Fruit fly (Drosophila melanogaster) whole organism, prepupa: Measurements from ENCODE around the gene Abl.
A peak's percentile ranks its signal among the peaks of the same experiment; 100 is the strongest.

Experiments
- Blimp-1 ChIP-seq: fragments of 200-800 bp; sonication (Bioruptor generic); optimal IDR thresholded peaks from 3 replicates; lab custom pipeline; 2017; ENCODE audit warnings: missing biosample characterization, missing genetic modification characterization, mild to moderate bottlenecking, moderate library complexity, missing genetic modification reagents
- CG10631 ChIP-seq: fragments of 200-800 bp; sonication (Bioruptor generic); optimal IDR thresholded peaks from 2 replicates; lab custom pipeline; 2016; ENCODE audit warnings: missing biosample characterization, missing genetic modification characterization
- CG10669 ChIP-seq: fragments of 200-800 bp; sonication (Bioruptor generic); optimal IDR thresholded peaks from 3 replicates; lab custom pipeline; 2018; ENCODE audit warnings: missing biosample characterization, mild to moderate bottlenecking, missing genetic modification characterization, moderate library complexity
- CG11294 ChIP-seq: fragments of 200-800 bp; sonication (Bioruptor generic); IDR thresholded peaks from 2 replicates; pipeline ENCODE4 v1.3.6; 2022; ENCODE audit warnings: missing biosample characterization, missing genetic modification characterization
- CG11762 ChIP-seq: fragments of 200-800 bp; sonication (Bioruptor generic); optimal IDR thresholded peaks from 3 replicates; lab custom pipeline; 2016; ENCODE audit warnings: missing biosample characterization, missing genetic modification characterization; ENCODE audit not compliant: insufficient read depth
- CG11902 ChIP-seq: fragments of 200-800 bp; sonication (Bioruptor generic); optimal IDR thresholded peaks from 3 replicates; lab custom pipeline; 2016; ENCODE audit warnings: missing biosample characterization, missing genetic modification characterization
- CG15336 ChIP-seq: fragments of 200-800 bp; sonication (Bioruptor generic); IDR thresholded peaks from 2 replicates; pipeline ENCODE4 v1.3.6; 2022; ENCODE audit warnings: missing biosample characterization, missing genetic modification characterization
- CG1621 ChIP-seq: fragments of 200-800 bp; sonication (Bioruptor generic); optimal IDR thresholded peaks from 3 replicates; lab custom pipeline; 2018; ENCODE audit warnings: missing biosample characterization, mild to moderate bottlenecking, missing genetic modification characterization
- CG16779 ChIP-seq: fragments of 200-800 bp; sonication (Bioruptor generic); optimal IDR thresholded peaks from 3 replicates; lab custom pipeline; 2017; ENCODE audit warnings: missing biosample characterization, mild to moderate bottlenecking, missing genetic modification characterization
- CG3032 ChIP-seq: fragments of 200-800 bp; optimal IDR thresholded peaks from 2 replicates; lab custom pipeline; 2019; ENCODE audit warnings: missing biosample characterization, mild to moderate bottlenecking, missing genetic modification characterization, moderate library complexity
- CG34406 ChIP-seq: fragments of 200-800 bp; sonication (Bioruptor generic); optimal IDR thresholded peaks from 3 replicates; lab custom pipeline; 2016; ENCODE audit warnings: missing biosample characterization, missing genetic modification characterization
- CG3919 ChIP-seq: fragments of 200-800 bp; sonication (Bioruptor generic); optimal IDR thresholded peaks from 3 replicates; lab custom pipeline; 2016; ENCODE audit warnings: missing biosample characterization, missing genetic modification characterization
- CG4318 ChIP-seq: fragments of 200-800 bp; sonication (Bioruptor generic); optimal IDR thresholded peaks from 3 replicates; lab custom pipeline; 2017; ENCODE audit warnings: missing biosample characterization, mild to moderate bottlenecking, missing genetic modification characterization
- CG6163 ChIP-seq: fragments of 200-800 bp; sonication (Bioruptor generic); IDR thresholded peaks from 3 replicates; pipeline ENCODE4 v1.3.6; 2022; ENCODE audit warnings: missing biosample characterization, missing genetic modification characterization
- CG6276 ChIP-seq: fragments of 200-800 bp; sonication (Bioruptor generic); optimal IDR thresholded peaks from 2 replicates; lab custom pipeline; 2017; ENCODE audit warnings: missing biosample characterization, mild to moderate bottlenecking, missing genetic modification characterization
- CG6792 ChIP-seq: fragments of 200-800 bp; sonication (Bioruptor generic); optimal IDR thresholded peaks from 3 replicates; lab custom pipeline; 2016; ENCODE audit warnings: missing biosample characterization, missing genetic modification characterization
- CG6808 ChIP-seq: fragments of 200-800 bp; sonication (Bioruptor generic); optimal IDR thresholded peaks from 3 replicates; lab custom pipeline; 2017; ENCODE audit warnings: missing biosample characterization, missing genetic modification characterization, mild to moderate bottlenecking, moderate library complexity, missing genetic modification reagents
- CG6854 ChIP-seq: fragments of 200-800 bp; sonication (Bioruptor generic); optimal IDR thresholded peaks from 2 replicates; lab custom pipeline; 2017; ENCODE audit warnings: missing biosample characterization, mild to moderate bottlenecking, missing genetic modification characterization
- CG7368 ChIP-seq: fragments of 200-800 bp; sonication (Bioruptor generic); optimal IDR thresholded peaks from 3 replicates; lab custom pipeline; 2016; ENCODE audit warnings: missing biosample characterization, missing genetic modification characterization
- CG8119 ChIP-seq: fragments of 200-800 bp; sonication (Bioruptor generic); IDR thresholded peaks from 3 replicates; pipeline ENCODE4 v1.3.6; 2022; ENCODE audit warnings: missing biosample characterization, missing genetic modification characterization
- CG9139 ChIP-seq: fragments of 200-800 bp; sonication (Bioruptor generic); optimal IDR thresholded peaks from 3 replicates; lab custom pipeline; 2017; ENCODE audit warnings: missing biosample characterization, mild to moderate bottlenecking, missing genetic modification characterization
- Eip78C ChIP-seq: fragments of 200-800 bp; sonication (Bioruptor generic); peaks from one replicate; lab custom pipeline; 2016; ENCODE audit warnings: missing biosample characterization, missing genetic modification characterization
- Ets21C ChIP-seq: fragments of 200-800 bp; sonication (Bioruptor generic); optimal IDR thresholded peaks from 3 replicates; lab custom pipeline; 2016; ENCODE audit warnings: missing biosample characterization, missing genetic modification characterization
- Ets96B ChIP-seq: fragments of 200-800 bp; optimal IDR thresholded peaks from 2 replicates; lab custom pipeline; 2019; ENCODE audit warnings: missing biosample characterization, mild to moderate bottlenecking, missing genetic modification characterization, moderate library complexity
- Gug ChIP-seq: fragments of 200-800 bp; sonication (Bioruptor generic); IDR thresholded peaks from 2 replicates; pipeline ENCODE4 v1.3.6; 2022; ENCODE audit warnings: missing biosample characterization, missing genetic modification characterization
- Hr38 ChIP-seq: sonication (Bioruptor generic); optimal IDR thresholded peaks from 2 replicates; lab custom pipeline; 2016; ENCODE audit warnings: missing biosample characterization, missing genetic modification characterization
- Hr39 ChIP-seq: fragments of 200-800 bp; sonication (Bioruptor generic); optimal IDR thresholded peaks from 2 replicates; lab custom pipeline; 2016; ENCODE audit warnings: missing biosample characterization, missing genetic modification characterization
- Hr4 ChIP-seq: fragments of 200-800 bp; sonication (Bioruptor generic); optimal IDR thresholded peaks from 3 replicates; lab custom pipeline; 2016; ENCODE audit warnings: missing biosample characterization, missing genetic modification characterization
- Lpt ChIP-seq: fragments of 200-800 bp; sonication (Bioruptor generic); optimal IDR thresholded peaks from 3 replicates; lab custom pipeline; 2016; ENCODE audit warnings: missing biosample characterization, missing genetic modification characterization
- Met ChIP-seq: fragments of 200-800 bp; sonication (Bioruptor generic); optimal IDR thresholded peaks from 3 replicates; lab custom pipeline; 2016; ENCODE audit warnings: missing biosample characterization, missing genetic modification characterization
- OdsH ChIP-seq: fragments of 200-800 bp; sonication (Bioruptor generic); optimal IDR thresholded peaks from 3 replicates; lab custom pipeline; 2016; ENCODE audit warnings: missing biosample characterization, missing genetic modification characterization
- Smox ChIP-seq: fragments of 200-800 bp; sonication (Bioruptor generic); optimal IDR thresholded peaks from 3 replicates; lab custom pipeline; 2016; ENCODE audit warnings: missing biosample characterization, missing genetic modification characterization
- Sox14 ChIP-seq: fragments of 200-800 bp; sonication (Bioruptor generic); optimal IDR thresholded peaks from 3 replicates; lab custom pipeline; 2016; ENCODE audit warnings: missing biosample characterization, missing genetic modification characterization
- Sox15 ChIP-seq: fragments of 200-800 bp; sonication (Bioruptor generic); optimal IDR thresholded peaks from 3 replicates; lab custom pipeline; 2016; ENCODE audit warnings: missing biosample characterization, missing genetic modification characterization
- achi ChIP-seq: fragments of 200-800 bp; sonication (Bioruptor generic); optimal IDR thresholded peaks from 3 replicates; lab custom pipeline; 2016; ENCODE audit warnings: missing biosample characterization, missing genetic modification characterization
- acj6 ChIP-seq: fragments of 200-800 bp; sonication (Bioruptor generic); optimal IDR thresholded peaks from 3 replicates; lab custom pipeline; 2016; ENCODE audit warnings: missing biosample characterization, missing genetic modification characterization
- cyc ChIP-seq: fragments of 200-800 bp; sonication (Bioruptor generic); optimal IDR thresholded peaks from 3 replicates; lab custom pipeline; 2016; ENCODE audit warnings: missing biosample characterization, missing genetic modification characterization
- dac ChIP-seq: fragments of 200-800 bp; sonication (Bioruptor generic); optimal IDR thresholded peaks from 2 replicates; lab custom pipeline; 2017; ENCODE audit warnings: missing biosample characterization, mild to moderate bottlenecking, missing genetic modification characterization
- dsx ChIP-seq: fragments of 200-800 bp; optimal IDR thresholded peaks from 3 replicates; lab custom pipeline; 2019; ENCODE audit warnings: missing biosample characterization, mild to moderate bottlenecking, missing genetic modification characterization, moderate library complexity; ENCODE audit not compliant: poor library complexity, severe bottlenecking
- eg ChIP-seq: fragments of 200-800 bp; sonication (Bioruptor generic); IDR thresholded peaks from 3 replicates; pipeline ENCODE4 v1.3.6; 2022; ENCODE audit warnings: missing biosample characterization, missing genetic modification characterization
- esn ChIP-seq: fragments of 200-800 bp; sonication (Bioruptor generic); optimal IDR thresholded peaks from 2 replicates; lab custom pipeline; 2016; ENCODE audit warnings: missing biosample characterization, mild to moderate bottlenecking, missing genetic modification characterization, moderate library complexity
- fd59A ChIP-seq: fragments of 200-800 bp; sonication (Bioruptor generic); optimal IDR thresholded peaks from 2 replicates; lab custom pipeline; 2017; ENCODE audit warnings: missing biosample characterization, mild to moderate bottlenecking, missing genetic modification characterization, missing genetic modification reagents
- fd85E ChIP-seq: fragments of 200-800 bp; sonication (Bioruptor generic); optimal IDR thresholded peaks from 3 replicates; lab custom pipeline; 2016; ENCODE audit warnings: missing biosample characterization, missing genetic modification characterization
- fkh ChIP-seq: fragments of 200-800 bp; sonication (Bioruptor generic); optimal IDR thresholded peaks from 3 replicates; lab custom pipeline; 2017; ENCODE audit warnings: missing biosample characterization, mild to moderate bottlenecking, missing genetic modification characterization, moderate library complexity
- lz ChIP-seq: fragments of 200-800 bp; sonication (Bioruptor generic); optimal IDR thresholded peaks from 3 replicates; lab custom pipeline; 2016; ENCODE audit warnings: missing biosample characterization, missing genetic modification characterization
- net ChIP-seq: fragments of 200-800 bp; sonication (Bioruptor generic); optimal IDR thresholded peaks from 3 replicates; lab custom pipeline; 2016; ENCODE audit warnings: missing biosample characterization, missing genetic modification characterization
- salr ChIP-seq, 2 experiments: fragments of 200-800 bp; sonication (Bioruptor generic); optimal IDR thresholded peaks; 3 replicates each; lab custom pipeline; 2016 to 2018; ENCODE audit warnings: missing biosample characterization in 2 of 2, missing genetic modification characterization in 2 of 2, mild to moderate bottlenecking in 1 of 2
- spab ChIP-seq: fragments of 200-800 bp; sonication (Bioruptor generic); optimal IDR thresholded peaks from 2 replicates; lab custom pipeline; 2017; ENCODE audit warnings: missing biosample characterization, mild to moderate bottlenecking, missing genetic modification characterization, missing genetic modification reagents
- ss ChIP-seq, 2 experiments: fragments of 200-800 bp; sonication (Bioruptor generic); optimal IDR thresholded peaks; 2 replicates in 1 of 2; 3 replicates in 1 of 2; lab custom pipeline; 2017 to 2018; ENCODE audit warnings: mild to moderate bottlenecking in 2 of 2, missing biosample characterization in 2 of 2, missing genetic modification characterization in 2 of 2, moderate library complexity in 1 of 2
- svp ChIP-seq: fragments of 200-800 bp; sonication (Bioruptor generic); peaks from one replicate; lab custom pipeline; 2016; ENCODE audit warnings: missing biosample characterization, missing genetic modification characterization
- topi ChIP-seq: fragments of 200-800 bp; sonication (Bioruptor generic); optimal IDR thresholded peaks from 3 replicates; lab custom pipeline; 2016; ENCODE audit warnings: missing biosample characterization, missing genetic modification characterization
- vri ChIP-seq: fragments of 200-800 bp; sonication (Bioruptor generic); optimal IDR thresholded peaks from 3 replicates; lab custom pipeline; 2016; ENCODE audit warnings: missing biosample characterization, mild to moderate bottlenecking, missing genetic modification characterization

The Abl gene

dm6 chr3L:16647578-16648113 lies at the start of gene Abl:
Gene Abl, minus strand, starts transcription at chr3L:16647882.
- TF ChIP-seq CG6276 (GFP tag; lab: Kevin White, UChicago) (peak; percentile 53), svp (GFP tag; lab: Kevin White, UChicago) (peak; percentile 84), fd59A (GFP tag; lab: Kevin White, UChicago) (no peak), CG6854 (GFP tag; lab: Kevin White, UChicago) (peak; percentile 87), Met (GFP tag; lab: Kevin White, UChicago) (peak; percentile 28), CG6808 (GFP tag; lab: Kevin White, UChicago) (peak; percentile 56), CG6792 (GFP tag; lab: Kevin White, UChicago) (no peak), CG11762 (no peak), OdsH (GFP tag; lab: Kevin White, UChicago) (peak; percentile 13), dac (GFP tag; lab: Kevin White, UChicago) (peak; percentile 22), CG3032 (tag; lab: Kevin White, UChicago) (peak; percentile 9), Sox14 (GFP tag; lab: Kevin White, UChicago) (peak; percentile 71), Eip78C (GFP tag; lab: Kevin White, UChicago) (peak; percentile 85), CG4318 (GFP tag; lab: Kevin White, UChicago) (no peak), Hr4 (no peak), esn (peak; percentile 54), ss (GFP tag; optimal IDR thresholded peaks at IDR 0.05; lab: Kevin White, UChicago) (peak; percentile 59 to 63), CG8119 (GFP tag; lab: Robert Waterston, UW) (peak; percentile 58; the same call in 1 of the 3 replicates), CG15336 (GFP tag; lab: Robert Waterston, UW) (peak; percentile 26), topi (peak; percentile 16), CG3919 (peak; percentile 47), Blimp-1 (no peak), Sox15 (peak; percentile 19), salr (GFP tag; optimal IDR thresholded peaks at IDR 0.05; lab: Kevin White, UChicago) (no peak), spab (GFP tag; lab: Kevin White, UChicago) (no peak), Ets96B (no peak), net (GFP tag; lab: Kevin White, UChicago) (peak; percentile 38), CG6163 (GFP tag; lab: Robert Waterston, UW) (no peak), fd85E (peak; percentile 2), Hr39 (GFP tag; lab: Kevin White, UChicago) (peak; percentile 48), Smox (GFP tag; lab: Kevin White, UChicago) (peak; percentile 5), CG10631 (GFP tag; lab: Kevin White, UChicago) (peak; percentile 35), CG9139 (GFP tag; lab: Kevin White, UChicago) (peak; percentile 50), fkh (GFP tag; lab: Kevin White, UChicago) (peak; percentile 3), Gug (GFP tag; lab: Robert Waterston, UW) (no peak), cyc (GFP tag; lab: Kevin White, UChicago) (peak; percentile 39), acj6 (peak; percentile 4), Lpt (GFP tag; lab: Kevin White, UChicago) (no peak), Hr38 (GFP tag; lab: Kevin White, UChicago) (no peak), CG34406 (GFP tag; lab: Kevin White, UChicago) (peak; percentile 16), dsx (GFP tag; lab: Kevin White, UChicago) (peak; percentile 60), vri (peak; percentile 37), CG11902 (GFP tag; lab: Kevin White, UChicago) (peak; percentile 1), CG1621 (tag; lab: Kevin White, UChicago) (peak; percentile 27), CG16779 (tag; lab: Kevin White, UChicago) (peak; percentile 37), Ets21C (peak; percentile 32), CG10669 (GFP tag; lab: Kevin White, UChicago) (no peak), CG11294 (GFP tag; lab: Robert Waterston, UW) (no peak), eg (GFP tag; lab: Robert Waterston, UW) (peak; percentile 57; the same call in 1 of the 3 replicates), achi (GFP tag; lab: Kevin White, UChicago) (no peak), CG7368 (GFP tag; lab: Kevin White, UChicago) (peak; percentile 37), lz (GFP tag; lab: Kevin White, UChicago) (peak; percentile 38)
